Worm (Caenorhabditis elegans) whole organism, L3 larva: Measurements from ENCODE around the gene cpar-1.

Experiments
- ZK546.5 ChIP-seq: sonication (generic microtip); optimal IDR thresholded peaks from 2 replicates; lab custom pipeline; 2017; ENCODE audit warnings: missing biosample characterization, missing genetic modification characterization
- aly-2 ChIP-seq: fragments of 150-350 bp; optimal IDR thresholded peaks from 2 replicates; lab custom pipeline; 2014; ENCODE audit warnings: missing biosample characterization, missing genetic modification characterization
- ceh-16 ChIP-seq: sonication (generic microtip); optimal IDR thresholded peaks from 2 replicates; lab custom pipeline; 2017; ENCODE audit warnings: missing biosample characterization, missing genetic modification characterization
- ceh-28 ChIP-seq: fragments of 150-350 bp; optimal IDR thresholded peaks from 2 replicates; lab custom pipeline; 2014; ENCODE audit warnings: missing biosample characterization, missing genetic modification reagents, missing genetic modification characterization
- ceh-9 ChIP-seq: sonication (generic microtip); optimal IDR thresholded peaks from 2 replicates; lab custom pipeline; 2018; ENCODE audit warnings: missing biosample characterization, missing genetic modification characterization
- hmg-11 ChIP-seq: sonication (generic microtip); optimal IDR thresholded peaks from 2 replicates; lab custom pipeline; 2016; ENCODE audit warnings: missing genetic modification characterization, missing compliant biosample characterization
- nhr-11 ChIP-seq: fragments of 150-350 bp; optimal IDR thresholded peaks from 2 replicates; lab custom pipeline; 2014; ENCODE audit warnings: missing biosample characterization, missing genetic modification characterization
- nhr-237 ChIP-seq: fragments of 150-350 bp; optimal IDR thresholded peaks from 2 replicates; lab custom pipeline; 2014; ENCODE audit warnings: missing biosample characterization, missing genetic modification characterization
- snpc-4 ChIP-seq: fragments of 150-350 bp; optimal IDR thresholded peaks from 2 replicates; lab custom pipeline; 2014; ENCODE audit warnings: missing biosample characterization, missing genetic modification characterization

ce11 chrIII:9385543-9385942, 48.3 kb upstream of the cpar-1 start, which contains the start of gene C38C10.3:
- TF ChIP-seq ceh-9 (tag; lab: Kevin White, UChicago) (no peak), ZK546.5 (tag; lab: Kevin White, UChicago) (no peak), hmg-11 (tag; lab: Kevin White, UChicago) (no peak), nhr-11 (no peak), nhr-237 (tag; lab: Kevin White, UChicago) (no peak), ceh-28 (tag; lab: Kevin White, UChicago) (no peak), ceh-16 (no peak), snpc-4 (tag; lab: Kevin White, UChicago) (no peak), aly-2 (tag; lab: Kevin White, UChicago) (no peak)
